Fruit fly (Drosophila melanogaster): ENCODE data around the gene Polr2A.

The Polr2A gene

dm6 chrX:11556774-11557173 is 13.4 kb downstream of the Polr2A start:
- TF ChIP-seq CG12769 (tag; optimal IDR thresholded peaks at IDR 0.05) (peak; percentile 70), CG10543 (GFP tag; optimal IDR thresholded peaks at IDR 0.05) (peak; percentile 78), so (GFP tag; IDR thresholded peaks at IDR 0.05) (0 out of 3 replicates have a peak, but pooled peaks have one; percentile 20), Aef1 (GFP tag; IDR thresholded peaks at IDR 0.05) (no peak), crol (GFP tag; IDR thresholded peaks at IDR 0.05) (peak; percentile 80), sd (tag; optimal IDR thresholded peaks at IDR 0.05) (peak; percentile 18), row (GFP tag; IDR thresholded peaks at IDR 0.05) (0 out of 3 replicates have a peak, but pooled peaks have one; percentile 5), Deaf1 (tag; optimal IDR thresholded peaks at IDR 0.05) (peak; percentile 27), bcd (GFP tag; optimal IDR thresholded peaks at IDR 0.05) (no peak)

dm6 chrX:11555070-11555469 is 15.1 kb downstream of the Polr2A start:
- peak in 1 of 2 experiments; percentile 12 for TF ChIP-seq bsh (GFP tag; optimal IDR thresholded peaks at IDR 0.05)
- peak; percentile 76 for TF ChIP-seq sens (GFP tag)
- TF ChIP-seq ind (GFP tag; optimal IDR thresholded peaks at IDR 0.05), result no peak
- TF ChIP-seq CG17359 (tag; optimal IDR thresholded peaks at IDR 0.05), result peak; percentile 5
- peak; percentile 12 for TF ChIP-seq CG11504 (tag; optimal IDR thresholded peaks at IDR 0.05)
- TF ChIP-seq CG3065 (GFP tag; optimal IDR thresholded peaks at IDR 0.05), result no peak
- TF ChIP-seq lilli (GFP tag; optimal IDR thresholded peaks at IDR 0.05), result peak; percentile 11
- TF ChIP-seq stwl (tag; optimal IDR thresholded peaks at IDR 0.05), result peak; percentile 25
- TF ChIP-seq CG2889 (GFP tag; IDR thresholded peaks at IDR 0.05), result peak; percentile 51; the same call in 1 of the 3 replicates
- TF ChIP-seq trem (tag; optimal IDR thresholded peaks at IDR 0.05), result no peak
- no peak for TF ChIP-seq BEAF-32 (GFP tag; optimal IDR thresholded peaks at IDR 0.05)
- no peak for TF ChIP-seq CG4730 (GFP tag; IDR thresholded peaks at IDR 0.05)
- no peak for TF ChIP-seq Ssrp (tag; optimal IDR thresholded peaks at IDR 0.05)
- TF ChIP-seq PHDP (tag; optimal IDR thresholded peaks at IDR 0.05), result peak; percentile 24
- peak; percentile 24 for TF ChIP-seq CG15269 (tag; optimal IDR thresholded peaks at IDR 0.05)
- peak; percentile 6 for TF ChIP-seq phol (tag; optimal IDR thresholded peaks at IDR 0.05)
- no peak for TF ChIP-seq CG8089 (GFP tag; optimal IDR thresholded peaks at IDR 0.05)
- TF ChIP-seq lab (GFP tag; optimal IDR thresholded peaks at IDR 0.05), result peak; percentile 7
- TF ChIP-seq CG8924 (tag; optimal IDR thresholded peaks at IDR 0.05), result no peak
- 0 out of 2 replicates have a peak, but pooled peaks have one; percentile 33 for TF ChIP-seq vvl (GFP tag; IDR thresholded peaks at IDR 0.05)
- no peak for TF ChIP-seq repo (GFP tag; optimal IDR thresholded peaks at IDR 0.05)
- TF ChIP-seq CG31441 (GFP tag; IDR thresholded peaks at IDR 0.05), result no peak
- TF ChIP-seq CG8359 (GFP tag; optimal IDR thresholded peaks at IDR 0.05; ENCODE audit: borderline replicate concordance), result no peak
- TF ChIP-seq zf30C (GFP tag; optimal IDR thresholded peaks at IDR 0.05), result no peak
- peak; percentile 66 for TF ChIP-seq Med (GFP tag)
- no peak for TF ChIP-seq CG10565 (GFP tag; optimal IDR thresholded peaks at IDR 0.05)
- TF ChIP-seq tna (GFP tag; IDR thresholded peaks at IDR 0.05; ENCODE audit: partially characterized antibody), result no peak
- TF ChIP-seq CG14014 (GFP tag; IDR thresholded peaks at IDR 0.05), result peak; percentile 30; the same call in 1 of the 2 replicates
- TF ChIP-seq grau (tag; optimal IDR thresholded peaks at IDR 0.05), result peak; percentile 7
- no peak for TF ChIP-seq pfk (GFP tag; optimal IDR thresholded peaks at IDR 0.05)
- TF ChIP-seq Dek (tag; optimal IDR thresholded peaks at IDR 0.05), result no peak
- peak; percentile 6 for TF ChIP-seq CG4424 (GFP tag; optimal IDR thresholded peaks at IDR 0.05)
- TF ChIP-seq Mrtf (GFP tag; IDR thresholded peaks at IDR 0.05), result no peak
- no peak for TF ChIP-seq grn (GFP tag; optimal IDR thresholded peaks at IDR 0.05)
- peak in 1 of 2 experiments; percentile 39 for TF ChIP-seq eve (GFP tag; optimal IDR thresholded peaks at IDR 0.05)
- TF ChIP-seq nom (GFP tag; optimal IDR thresholded peaks at IDR 0.05), result peak; percentile 53
- TF ChIP-seq hkb (optimal IDR thresholded peaks at IDR 0.05), result no peak
- TF ChIP-seq hkb (GFP tag; IDR thresholded peaks at IDR 0.05), result peak; percentile 46
- 0 out of 2 replicates have a peak, but pooled peaks have one; percentile 18 for TF ChIP-seq HLH3B (GFP tag; IDR thresholded peaks at IDR 0.05)
- TF ChIP-seq Hr51 (GFP tag; optimal IDR thresholded peaks at IDR 0.05), result peak in 1 of 2 experiments; percentile 14

Measured in whole organism, embryonic.